Fruit fly (Drosophila melanogaster) whole organism, embryonic: ENCODE measurements around the gene Gbeta76C.

Experiments used
- B-H2 ChIP-seq: fragments of 200-800 bp; sonication (Bioruptor generic); optimal IDR thresholded peaks from 2 replicates; lab custom pipeline; 2018; ENCODE audit warnings: missing biosample characterization, mild to moderate bottlenecking, missing genetic modification characterization
- BtbVII ChIP-seq: fragments of 200-800 bp; sonication (Bioruptor generic); optimal IDR thresholded peaks from 3 replicates; lab custom pipeline; 2017; ENCODE audit warnings: missing biosample characterization, mild to moderate bottlenecking, missing genetic modification characterization
- C15 ChIP-seq: fragments of 200-800 bp; sonication (Bioruptor generic); IDR thresholded peaks from 3 replicates; pipeline ENCODE4 v1.3.6; 2022; ENCODE audit warnings: missing biosample characterization, missing genetic modification characterization
- CG11085 ChIP-seq: fragments of 200-800 bp; sonication (Bioruptor generic); IDR thresholded peaks from 2 replicates; pipeline ENCODE4 v1.3.6; 2022; ENCODE audit warnings: missing biosample characterization, missing genetic modification characterization
- CG11560 ChIP-seq: fragments of 200-800 bp; sonication (Bioruptor generic); IDR thresholded peaks from 3 replicates; pipeline ENCODE4 v1.3.6; 2022; ENCODE audit warnings: missing biosample characterization, missing genetic modification characterization
- CG12219 ChIP-seq: fragments of 200-800 bp; sonication (Bioruptor generic); optimal IDR thresholded peaks from 3 replicates; lab custom pipeline; 2018; ENCODE audit warnings: missing biosample characterization, mild to moderate bottlenecking, missing genetic modification characterization
- CG13624 ChIP-seq: fragments of 200-800 bp; sonication (Bioruptor generic); optimal IDR thresholded peaks from 2 replicates; lab custom pipeline; 2016; ENCODE audit warnings: missing biosample characterization, missing genetic modification characterization
- CG14667 ChIP-seq: fragments of 200-800 bp; sonication (Bioruptor generic); IDR thresholded peaks from 2 replicates; pipeline ENCODE4 v1.3.6; 2022; ENCODE audit warnings: missing biosample characterization, missing genetic modification characterization
- CG15514 ChIP-seq: fragments of 200-800 bp; sonication (Bioruptor generic); optimal IDR thresholded peaks from 3 replicates; lab custom pipeline; 2017; ENCODE audit warnings: missing biosample characterization, missing genetic modification characterization, mild to moderate bottlenecking, moderate library complexity, missing genetic modification reagents
- CG1647 ChIP-seq: fragments of 200-800 bp; sonication (Bioruptor generic); optimal IDR thresholded peaks from 3 replicates; lab custom pipeline; 2016; ENCODE audit warnings: missing biosample characterization, missing genetic modification characterization
- CG16813 ChIP-seq: fragments of 200-800 bp; sonication (Bioruptor generic); IDR thresholded peaks from 3 replicates; pipeline ENCODE4 v1.3.6; 2022; ENCODE audit warnings: missing biosample characterization, missing genetic modification characterization; ENCODE audit not compliant: partially characterized antibody
- CG17186 ChIP-seq: fragments of 200-800 bp; sonication (Bioruptor generic); optimal IDR thresholded peaks from 3 replicates; lab custom pipeline; 2017; ENCODE audit warnings: missing biosample characterization, missing genetic modification reagents, missing genetic modification characterization
- CG18476 ChIP-seq: fragments of 200-800 bp; sonication (Bioruptor generic); optimal IDR thresholded peaks from 2 replicates; lab custom pipeline; 2016; ENCODE audit warnings: missing biosample characterization, mild to moderate bottlenecking, missing genetic modification characterization
- CG30020 ChIP-seq: fragments of 200-800 bp; optimal IDR thresholded peaks from 2 replicates; lab custom pipeline; 2019; ENCODE audit warnings: missing biosample characterization, mild to moderate bottlenecking, missing genetic modification characterization, moderate library complexity
- CG32767 ChIP-seq: fragments of 200-800 bp; sonication (Bioruptor generic); IDR thresholded peaks from 2 replicates; pipeline ENCODE4 v1.3.6; 2022; ENCODE audit warnings: missing biosample characterization, missing genetic modification characterization
- CG3281 ChIP-seq: fragments of 200-800 bp; sonication (Bioruptor generic); optimal IDR thresholded peaks from 3 replicates; lab custom pipeline; 2017; ENCODE audit warnings: missing biosample characterization, mild to moderate bottlenecking, missing genetic modification characterization
- CG4282 ChIP-seq: fragments of 200-800 bp; sonication (Bioruptor generic); optimal IDR thresholded peaks from 2 replicates; lab custom pipeline; 2016; ENCODE audit warnings: missing biosample characterization, missing genetic modification characterization
- CG4617 ChIP-seq: fragments of 200-800 bp; sonication (Bioruptor generic); optimal IDR thresholded peaks from 3 replicates; lab custom pipeline; 2016; ENCODE audit warnings: missing biosample characterization, missing genetic modification characterization, borderline replicate concordance
- CG6765 ChIP-seq: fragments of 200-800 bp; sonication (Bioruptor generic); optimal IDR thresholded peaks from 3 replicates; lab custom pipeline; 2017; ENCODE audit warnings: missing biosample characterization, mild to moderate bottlenecking, missing genetic modification characterization
- CG7987 ChIP-seq: fragments of 200-800 bp; sonication (Bioruptor generic); optimal IDR thresholded peaks from 2 replicates; lab custom pipeline; 2018; ENCODE audit warnings: missing biosample characterization, mild to moderate bottlenecking, missing genetic modification characterization, moderate library complexity
- Ets65A ChIP-seq: fragments of 200-800 bp; sonication (Bioruptor generic); peaks from one replicate; lab custom pipeline; 2016; ENCODE audit warnings: missing biosample characterization, missing genetic modification characterization
- H15 ChIP-seq: fragments of 200-800 bp; sonication (Bioruptor generic); IDR thresholded peaks from 3 replicates; pipeline ENCODE4 v1.3.6; 2022; ENCODE audit warnings: missing biosample characterization, missing genetic modification characterization
- HHEX ChIP-seq: fragments of 200-800 bp; sonication (Bioruptor generic); optimal IDR thresholded peaks from 3 replicates; lab custom pipeline; 2017; ENCODE audit warnings: missing biosample characterization, mild to moderate bottlenecking, missing genetic modification characterization, missing genetic modification reagents
- HLH4C ChIP-seq: fragments of 200-800 bp; sonication (Bioruptor generic); IDR thresholded peaks from 3 replicates; pipeline ENCODE4 v1.3.6; 2022; ENCODE audit warnings: missing biosample characterization, missing genetic modification characterization; ENCODE audit not compliant: partially characterized antibody
- Mes4 ChIP-seq: fragments of 200-800 bp; sonication (Bioruptor generic); optimal IDR thresholded peaks from 2 replicates; lab custom pipeline; 2016; ENCODE audit warnings: missing biosample characterization, missing genetic modification characterization
- Mrtf ChIP-seq: fragments of 200-800 bp; sonication (Bioruptor generic); IDR thresholded peaks from 3 replicates; pipeline ENCODE4 v1.3.6; 2022; ENCODE audit warnings: missing biosample characterization, missing genetic modification characterization
- NC2α ChIP-seq: fragments of 200-800 bp; sonication (Bioruptor generic); optimal IDR thresholded peaks from 2 replicates; lab custom pipeline; 2016; ENCODE audit warnings: missing biosample characterization, missing genetic modification characterization
- Nf-YB ChIP-seq: fragments of 200-800 bp; sonication (Bioruptor generic); optimal IDR thresholded peaks from 3 replicates; lab custom pipeline; 2019; ENCODE audit warnings: missing biosample characterization, mild to moderate bottlenecking, missing genetic modification characterization, moderate library complexity
- Scr ChIP-seq: fragments of 200-800 bp; sonication (Bioruptor generic); IDR thresholded peaks from 2 replicates; pipeline ENCODE4 v1.3.6; 2022; ENCODE audit warnings: missing biosample characterization, missing genetic modification characterization; ENCODE audit not compliant: partially characterized antibody
- Xbp1 ChIP-seq: fragments of 200-800 bp; sonication (Bioruptor generic); optimal IDR thresholded peaks from 3 replicates; lab custom pipeline; 2016; ENCODE audit warnings: missing biosample characterization, mild to moderate bottlenecking, missing genetic modification characterization
- btn ChIP-seq: fragments of 200-800 bp; sonication (Bioruptor generic); optimal IDR thresholded peaks from 2 replicates; lab custom pipeline; 2016; ENCODE audit warnings: missing biosample characterization, missing genetic modification characterization
- cad ChIP-seq: fragments of >200 bp; optimal IDR thresholded peaks from 2 replicates; lab custom pipeline; 2017; ENCODE audit warnings: missing biosample characterization, missing genetic modification characterization
- dmrt11E ChIP-seq: fragments of 200-800 bp; sonication (Bioruptor generic); optimal IDR thresholded peaks from 3 replicates; lab custom pipeline; 2018; ENCODE audit warnings: missing biosample characterization, mild to moderate bottlenecking, missing genetic modification characterization, moderate library complexity
- dpn ChIP-seq, 2 experiments: fragments of 200-800 bp; sonication (Bioruptor generic); optimal IDR thresholded peaks; 3 replicates each; lab custom pipeline; 2016; ENCODE audit warnings: missing biosample characterization in 2 of 2, missing genetic modification characterization in 2 of 2
- fd64A ChIP-seq: fragments of 200-800 bp; sonication (Bioruptor generic); optimal IDR thresholded peaks from 3 replicates; lab custom pipeline; 2018; ENCODE audit warnings: missing biosample characterization, mild to moderate bottlenecking, missing genetic modification characterization
- fd96Cb ChIP-seq: fragments of 200-800 bp; sonication (Bioruptor generic); optimal IDR thresholded peaks from 2 replicates; lab custom pipeline; 2018; ENCODE audit warnings: missing biosample characterization, mild to moderate bottlenecking, missing genetic modification characterization, moderate library complexity
- gem ChIP-seq: fragments of 200-800 bp; sonication (Bioruptor generic); optimal IDR thresholded peaks from 2 replicates; lab custom pipeline; 2019; ENCODE audit warnings: missing biosample characterization, mild to moderate bottlenecking, missing genetic modification characterization, moderate library complexity
- h ChIP-seq: fragments of >200 bp; optimal IDR thresholded peaks from 2 replicates; lab custom pipeline; 2017
- her ChIP-seq: fragments of 200-800 bp; sonication (Bioruptor generic); optimal IDR thresholded peaks from 2 replicates; lab custom pipeline; 2016; ENCODE audit warnings: missing biosample characterization, missing genetic modification characterization
- ind ChIP-seq: fragments of 200-800 bp; sonication (Bioruptor generic); optimal IDR thresholded peaks from 3 replicates; lab custom pipeline; 2016; ENCODE audit warnings: missing biosample characterization, missing genetic modification characterization
- jigr1 ChIP-seq: fragments of 200-800 bp; sonication (Bioruptor generic); IDR thresholded peaks from 3 replicates; pipeline ENCODE4 v1.3.6; 2022; ENCODE audit warnings: missing biosample characterization, missing genetic modification characterization
- lbe ChIP-seq: fragments of 200-800 bp; sonication (Bioruptor generic); optimal IDR thresholded peaks from 2 replicates; lab custom pipeline; 2016; ENCODE audit warnings: missing biosample characterization, mild to moderate bottlenecking, missing genetic modification characterization
- maf-S ChIP-seq: fragments of 200-800 bp; sonication (Bioruptor generic); optimal IDR thresholded peaks from 2 replicates; lab custom pipeline; 2016; ENCODE audit warnings: missing biosample characterization, missing genetic modification characterization
- peb ChIP-seq: fragments of 200-800 bp; sonication (Bioruptor generic); IDR thresholded peaks from 2 replicates; pipeline ENCODE4 v1.3.6; 2022; ENCODE audit warnings: missing biosample characterization, missing genetic modification characterization
- pum ChIP-seq: fragments of 200-800 bp; sonication (Bioruptor generic); optimal IDR thresholded peaks from 2 replicates; lab custom pipeline; 2016; ENCODE audit warnings: missing biosample characterization, missing genetic modification characterization
- sc ChIP-seq, 3 experiments: fragments of >200 bp in 2 of 3; fragments of 200-800 bp in 1 of 3; sonication (Bioruptor generic) in 1 of 3; optimal IDR thresholded peaks; 2 replicates in 2 of 3; 3 replicates in 1 of 3; lab custom pipeline; 2017; ENCODE audit warnings: mild to moderate bottlenecking in 1 of 3, missing biosample characterization in 1 of 3, missing genetic modification characterization in 1 of 3, missing genetic modification reagents in 1 of 3
- seq ChIP-seq: fragments of 200-800 bp; sonication (Bioruptor generic); IDR thresholded peaks from 2 replicates; pipeline ENCODE4 v1.3.6; 2022; ENCODE audit warnings: missing biosample characterization, missing genetic modification characterization
- slou ChIP-seq: fragments of 200-800 bp; sonication (Bioruptor generic); optimal IDR thresholded peaks from 3 replicates; lab custom pipeline; 2016; ENCODE audit warnings: missing biosample characterization, missing genetic modification characterization
- so ChIP-seq: fragments of 200-800 bp; sonication (Bioruptor generic); IDR thresholded peaks from 3 replicates; pipeline ENCODE4 v1.3.6; 2022; ENCODE audit warnings: missing biosample characterization, missing genetic modification characterization
- tio ChIP-seq: fragments of 200-800 bp; sonication (Bioruptor generic); optimal IDR thresholded peaks from 2 replicates; lab custom pipeline; 2017; ENCODE audit warnings: missing biosample characterization, missing genetic modification characterization, inconsistent platforms
- zf30C ChIP-seq: fragments of 200-800 bp; sonication (Bioruptor generic); optimal IDR thresholded peaks from 3 replicates; lab custom pipeline; 2018; ENCODE audit warnings: missing biosample characterization, mild to moderate bottlenecking, missing genetic modification characterization

The Gbeta76C gene

DNA sequence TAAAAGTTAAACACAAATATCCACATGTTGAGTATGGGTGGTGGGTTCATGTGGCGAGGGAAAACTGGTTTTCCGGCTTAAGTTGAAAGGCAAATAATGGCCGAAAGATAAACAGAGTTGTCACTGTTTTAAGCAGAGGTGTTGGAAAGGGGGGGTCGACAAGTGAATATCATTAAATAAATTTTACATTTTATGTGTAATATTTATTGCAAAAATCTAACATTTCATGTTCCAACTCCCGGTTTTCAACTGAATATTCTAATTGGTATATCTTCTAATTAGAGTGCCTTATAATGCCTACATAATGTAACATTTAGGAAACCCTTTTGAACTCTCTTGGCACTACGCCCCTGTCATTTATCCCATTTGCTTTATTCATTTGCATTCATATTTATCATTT, 31.5 kb upstream of the Gbeta76C start (continued):
- TF ChIP-seq seq (GFP tag; lab: Robert Waterston, UW) (0 out of 2 replicates have a peak, but pooled peaks have one; percentile 19), NC2α (GFP tag; lab: Kevin White, UChicago) (no peak), slou (GFP tag; lab: Kevin White, UChicago) (no peak), sc (optimal IDR thresholded peaks at IDR 0.05; lab: Kevin White, UChicago) (no peak), sc (GFP tag; optimal IDR thresholded peaks at IDR 0.05; lab: Kevin White, UChicago) (peak; percentile 54), HLH4C (GFP tag; lab: Robert Waterston, UW) (no peak), jigr1 (GFP tag; lab: Robert Waterston, UW) (no peak), CG17186 (GFP tag; lab: Kevin White, UChicago) (no peak), zf30C (GFP tag; lab: Kevin White, UChicago) (no peak), CG4282 (GFP tag; lab: Kevin White, UChicago) (no peak), cad (no peak), so (GFP tag; lab: Robert Waterston, UW) (peak; percentile 65; the same call in 1 of the 3 replicates), pum (GFP tag; lab: Kevin White, UChicago) (peak; percentile 26), dmrt11E (peak; percentile 67), CG6765 (GFP tag; lab: Kevin White, UChicago) (peak; percentile 48), CG12219 (GFP tag; lab: Kevin White, UChicago) (peak; percentile 54), btn (GFP tag; lab: Kevin White, UChicago) (no peak), CG1647 (peak; percentile 8), CG32767 (no peak), fd96Cb (tag; lab: Kevin White, UChicago) (peak; percentile 61), CG15514 (peak; percentile 4), BtbVII (GFP tag; lab: Kevin White, UChicago) (peak; percentile 52), CG13624 (GFP tag; lab: Kevin White, UChicago) (peak; percentile 13), CG30020 (tag; lab: Kevin White, UChicago) (peak; percentile 13), tio (GFP tag; lab: Kevin White, UChicago) (no peak), Mes4 (no peak), Xbp1 (peak; percentile 27), lbe (GFP tag; lab: Kevin White, UChicago) (no peak), CG7987 (GFP tag; lab: Kevin White, UChicago) (peak; percentile 27), CG4617 (no peak), peb (GFP tag; lab: Robert Waterston, UW) (peak; percentile 27; the same call in 1 of the 2 replicates), CG3281 (GFP tag; lab: Kevin White, UChicago) (peak; percentile 51), CG18476 (peak; percentile 5), CG16813 (GFP tag; lab: Robert Waterston, UW) (no peak), CG11560 (tag; lab: Robert Waterston, UW) (no peak; the same call in 2 of the 3 replicates), h (lab: Kevin White, UChicago) (no peak), H15 (peak; percentile 33; the same call in 1 of the 3 replicates), Ets65A (GFP tag; lab: Kevin White, UChicago) (peak; percentile 11), maf-S (GFP tag; lab: Kevin White, UChicago) (no peak), Nf-YB (GFP tag; lab: Kevin White, UChicago) (peak; percentile 56), HHEX (GFP tag; lab: Kevin White, UChicago) (peak; percentile 51), gem (tag; lab: Kevin White, UChicago) (peak; percentile 76), CG14667 (GFP tag; lab: Robert Waterston, UW) (0 out of 2 replicates have a peak, but pooled peaks have one; percentile 12), CG11085 (GFP tag; lab: Robert Waterston, UW) (no peak), dpn (GFP tag; optimal IDR thresholded peaks at IDR 0.05; lab: Kevin White, UChicago) (peak in 1 of 2 experiments; percentile 20), Mrtf (GFP tag; lab: Robert Waterston, UW) (peak; percentile 57; the same call in 2 of the 3 replicates), fd64A (GFP tag; lab: Kevin White, UChicago) (peak; percentile 46), her (GFP tag; lab: Kevin White, UChicago) (no peak), ind (peak; percentile 40), Scr (no peak), B-H2 (GFP tag; lab: Kevin White, UChicago) (no peak), C15 (no peak)
